Fruit fly (Drosophila melanogaster): ENCODE measurements around the gene Sfp24F.

Sfp24F gene

DNA sequence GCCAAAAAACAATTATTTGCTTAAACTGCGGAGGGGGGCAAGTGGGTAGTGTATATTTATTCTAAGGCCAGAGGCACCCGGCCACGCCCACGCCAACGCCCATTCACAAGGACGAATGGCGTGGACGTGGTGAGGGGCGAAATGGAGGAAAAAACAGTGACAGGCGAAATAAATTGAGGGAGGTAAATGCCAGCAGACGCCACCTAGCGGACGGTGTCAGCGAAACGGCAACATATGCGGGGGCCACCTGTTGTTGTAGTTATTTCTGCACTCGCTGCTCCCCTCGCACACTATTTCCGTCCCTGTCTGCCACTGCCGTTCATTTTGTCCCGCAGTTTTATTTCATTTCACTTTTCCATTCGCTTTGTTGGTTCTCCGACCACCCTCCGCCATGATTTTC lies 23.9 kb downstream of the Sfp24F start (continued):
- TF ChIP-seq al (GFP tag; IDR thresholded peaks at IDR 0.05) (no peak), wdn (GFP tag; IDR thresholded peaks at IDR 0.05) (no peak), HHEX (GFP tag; optimal IDR thresholded peaks at IDR 0.05) (no peak), chinmo (GFP tag; IDR thresholded peaks at IDR 0.05; ENCODE audit: partially characterized antibody) (0 out of 4 replicates have a peak, but pooled peaks have one; percentile 49), sim (GFP tag; IDR thresholded peaks at IDR 0.05) (no peak), pzg (GFP tag; optimal IDR thresholded peaks at IDR 0.05) (no peak), CG11560 (tag; IDR thresholded peaks at IDR 0.05) (no peak), NC2β (GFP tag; optimal IDR thresholded peaks at IDR 0.05) (no peak), CG14965 (GFP tag; optimal IDR thresholded peaks at IDR 0.05; ENCODE audit: borderline replicate concordance) (peak; percentile 96), yki (optimal IDR thresholded peaks at IDR 0.05) (no peak), NK7.1 (GFP tag; optimal IDR thresholded peaks at IDR 0.05) (no peak), Adf1 (GFP tag; IDR thresholded peaks at IDR 0.05) (no peak), cato (GFP tag; optimal IDR thresholded peaks at IDR 0.05; ENCODE audit: borderline replicate concordance) (no peak), CG13624 (GFP tag; optimal IDR thresholded peaks at IDR 0.05) (no peak), HLH4C (GFP tag; IDR thresholded peaks at IDR 0.05; ENCODE audit: partially characterized antibody) (no peak), CG18476 (GFP tag; optimal IDR thresholded peaks at IDR 0.05) (no peak), maf-S (GFP tag; optimal IDR thresholded peaks at IDR 0.05) (no peak), Dref (GFP tag; IDR thresholded peaks at IDR 0.05) (no peak; the same call in 1 of the 2 replicates), Deaf1 (tag; optimal IDR thresholded peaks at IDR 0.05) (no peak), CG14050 (GFP tag; IDR thresholded peaks at IDR 0.05) (no peak), Xrp1 (GFP tag; IDR thresholded peaks at IDR 0.05) (no peak), CG17385 (GFP tag; optimal IDR thresholded peaks at IDR 0.05) (no peak), CG13775 (GFP tag; optimal IDR thresholded peaks at IDR 0.05) (no peak), CG8388 (GFP tag; optimal IDR thresholded peaks at IDR 0.05) (no peak), Blimp-1 (GFP tag; optimal IDR thresholded peaks at IDR 0.05) (peak; percentile 11), gro (GFP tag; optimal IDR thresholded peaks at IDR 0.05) (no peak), tll (GFP tag; optimal IDR thresholded peaks at IDR 0.05) (no peak), CG6689 (GFP tag; IDR thresholded peaks at IDR 0.05) (no peak), eyg (GFP tag; optimal IDR thresholded peaks at IDR 0.05) (no peak), h (optimal IDR thresholded peaks at IDR 0.05) (no peak), org-1 (GFP tag; optimal IDR thresholded peaks at IDR 0.05) (no peak), CG32772 (GFP tag; IDR thresholded peaks at IDR 0.05) (no peak; the same call in 1 of the 2 replicates), CG1792 (GFP tag; optimal IDR thresholded peaks at IDR 0.05) (no peak), Mes4 (GFP tag; optimal IDR thresholded peaks at IDR 0.05) (no peak), jing (GFP tag; optimal IDR thresholded peaks at IDR 0.05) (no peak), repo (GFP tag; optimal IDR thresholded peaks at IDR 0.05) (no peak), CG6254 (GFP tag; optimal IDR thresholded peaks at IDR 0.05) (no peak), ken (GFP tag; IDR thresholded peaks at IDR 0.05) (no peak), fd3F (GFP tag; optimal IDR thresholded peaks at IDR 0.05) (no peak), CG7987 (GFP tag; optimal IDR thresholded peaks at IDR 0.05) (no peak), mirr (GFP tag; optimal IDR thresholded peaks at IDR 0.05) (peak; percentile 7), CG2875 (GFP tag; optimal IDR thresholded peaks at IDR 0.05) (no peak), ap (GFP tag; IDR thresholded peaks at IDR 0.05) (no peak), eve (GFP tag; optimal IDR thresholded peaks at IDR 0.05) (no peak), CG3281 (GFP tag; optimal IDR thresholded peaks at IDR 0.05) (no peak), CG10565 (GFP tag; optimal IDR thresholded peaks at IDR 0.05) (no peak), crc (GFP tag; optimal IDR thresholded peaks at IDR 0.05) (no peak), ems (GFP tag; optimal IDR thresholded peaks at IDR 0.05) (no peak), p53 (GFP tag; optimal IDR thresholded peaks at IDR 0.05) (no peak), Nf-YB (GFP tag; optimal IDR thresholded peaks at IDR 0.05) (no peak), CG2199 (GFP tag; IDR thresholded peaks at IDR 0.05) (no peak), Ets97D (GFP tag; optimal IDR thresholded peaks at IDR 0.05) (no peak), Ets65A (GFP tag) (peak; percentile 78)

Data from whole organism, embryonic.